In genomic region chrV:13268032-13268431, ce11 we compare ENCODE assay signal across 1 worm cellular context.
A peak's percentile ranks its signal among the peaks of the same experiment; 100 is the strongest.
TF ChIP-seq lines count a peak whose summit lies in the region.

No protein-coding gene starts in this region.

TF ChIP-seq in whole organism, L4 larva, 104 proteins besides CTCF, POLR2A, EP300 and RAD21 (continued from another document):
- TF ChIP-seq hif-1 (tag; optimal IDR thresholded peaks at IDR 0.05; lab: Kevin White, UChicago) (no peak), madf-9 (GFP tag; conservative IDR thresholded peaks at IDR 0.05; lab: Robert Waterston, UW) (no peak), hlh-11 (tag; optimal IDR thresholded peaks at IDR 0.05; lab: Kevin White, UChicago) (peak; percentile 45), jun-1 (tag; optimal IDR thresholded peaks at IDR 0.05; lab: Kevin White, UChicago) (peak; percentile 46), gei-8 (GFP tag; optimal IDR thresholded peaks at IDR 0.05; lab: Kevin White, UChicago) (no peak), mep-1 (tag; optimal IDR thresholded peaks at IDR 0.05; lab: Kevin White, UChicago) (peak; percentile 0), ztf-7 (tag; optimal IDR thresholded peaks at IDR 0.05; lab: Kevin White, UChicago) (no peak), aha-1 (tag; lab: Kevin White, UChicago) (no peak), fos-1 (tag; optimal IDR thresholded peaks at IDR 0.05; lab: Kevin White, UChicago) (no peak), nhr-76 (tag; optimal IDR thresholded peaks at IDR 0.05; lab: Kevin White, UChicago) (no peak), daf-16 (GFP tag; optimal IDR thresholded peaks at IDR 0.05; lab: Kevin White, UChicago) (no peak), daf-16 (tag; optimal IDR thresholded peaks at IDR 0.05; lab: Kevin White, UChicago) (peak; percentile 48), nhr-6 (tag; optimal IDR thresholded peaks at IDR 0.05; lab: Kevin White, UChicago) (peak; percentile 39), Y5F2A.4 (GFP tag; optimal IDR thresholded peaks at IDR 0.05; lab: Kevin White, UChicago) (no peak), zfp-2 (tag; optimal IDR thresholded peaks at IDR 0.05; lab: Kevin White, UChicago) (no peak), nhr-111 (GFP tag; optimal IDR thresholded peaks at IDR 0.05; lab: Kevin White, UChicago) (no peak), T26A8.4 (GFP tag; IDR thresholded peaks at IDR 0.05; lab: Robert Waterston, UW) (no peak), lin-15B (tag; optimal IDR thresholded peaks at IDR 0.05; lab: Kevin White, UChicago) (no peak), daf-8 (GFP tag; IDR thresholded peaks at IDR 0.05; lab: Robert Waterston, UW) (no peak), snpc-4 (tag; optimal IDR thresholded peaks at IDR 0.05; lab: Kevin White, UChicago) (no peak), spr-1 (tag; optimal IDR thresholded peaks at IDR 0.05; lab: Kevin White, UChicago) (no peak), nhr-41 (GFP tag; IDR thresholded peaks at IDR 0.05; lab: Robert Waterston, UW) (no peak), duxl-1 (tag; optimal IDR thresholded peaks at IDR 0.05; lab: Kevin White, UChicago; ENCODE audit: poor library complexity) (no peak), mdt-29 (GFP tag; IDR thresholded peaks at IDR 0.05; lab: Robert Waterston, UW) (no peak), mxl-3 (GFP tag; optimal IDR thresholded peaks at IDR 0.05; lab: Kevin White, UChicago) (no peak), dve-1 (tag; optimal IDR thresholded peaks at IDR 0.05; lab: Kevin White, UChicago; ENCODE audit: insufficient read depth) (peak; percentile 54), lin-29 (GFP tag; IDR thresholded peaks at IDR 0.05; lab: Robert Waterston, UW) (no peak), dpl-1 (GFP tag; optimal IDR thresholded peaks at IDR 0.05; lab: Kevin White, UChicago) (no peak), arid-1 (GFP tag; conservative IDR thresholded peaks at IDR 0.05; lab: Robert Waterston, UW) (no peak), nhr-28 (tag; optimal IDR thresholded peaks at IDR 0.05; lab: Kevin White, UChicago) (peak; percentile 95), php-3 (GFP tag; IDR thresholded peaks at IDR 0.05; lab: Robert Waterston, UW) (peak; percentile 59; the same call in 1 of the 2 replicates), lin-1 (GFP tag; IDR thresholded peaks at IDR 0.05; lab: Robert Waterston, UW) (peak; percentile 12; the same call in 1 of the 2 replicates), daf-12 (tag; optimal IDR thresholded peaks at IDR 0.05; lab: Kevin White, UChicago) (no peak), lsy-2 (tag; optimal IDR thresholded peaks at IDR 0.05; lab: Kevin White, UChicago) (peak in 1 of 2 experiments; percentile 42), dmd-8 (GFP tag; IDR thresholded peaks at IDR 0.05; lab: Robert Waterston, UW) (no peak), Y75B8A.6 (GFP tag; IDR thresholded peaks at IDR 0.05; lab: Robert Waterston, UW) (no peak), nhr-48 (tag; optimal IDR thresholded peaks at IDR 0.05; lab: Kevin White, UChicago) (no peak), ZK337.2 (GFP tag; IDR thresholded peaks at IDR 0.05; lab: Robert Waterston, UW) (no peak)
TF ChIP-seq in whole organism, L4 larva: peak in this region for 16.
